Worm (Caenorhabditis elegans) whole organism, young adult: ENCODE results near the gene scl-26.

Experiments used
- F22D6.2 ChIP-seq: sonication (generic microtip); optimal IDR thresholded peaks from 2 replicates; lab custom pipeline; 2016; ENCODE audit warnings: mild to moderate bottlenecking, missing genetic modification characterization, missing compliant biosample characterization
- F52B5.7 ChIP-seq: sonication (generic microtip); optimal IDR thresholded peaks from 2 replicates; lab custom pipeline; 2016; ENCODE audit warnings: mild to moderate bottlenecking, missing genetic modification characterization, missing compliant biosample characterization
- F57A8.1 ChIP-seq: fragments of 200-800 bp; sonication (Bioruptor generic); optimal IDR thresholded peaks from 2 replicates; lab custom pipeline; 2018; ENCODE audit warnings: mild to moderate bottlenecking, missing genetic modification characterization, moderate library complexity, missing compliant biosample characterization
- Y53F4B.3 ChIP-seq: fragments of 200-800 bp; sonication (Bioruptor generic); IDR thresholded peaks from 2 replicates; pipeline ENCODE4 v1.3.6; 2022; ENCODE audit warnings: missing genetic modification reagents, missing genetic modification characterization, missing compliant biosample characterization
- athp-1 ChIP-seq: sonication (generic microtip); optimal IDR thresholded peaks from 2 replicates; lab custom pipeline; 2017; ENCODE audit warnings: mild to moderate bottlenecking, missing genetic modification characterization, missing compliant biosample characterization
- attf-6 ChIP-seq: fragments of 200-800 bp; sonication (Bioruptor generic); IDR thresholded peaks from 2 replicates; pipeline ENCODE4 v1.3.6; 2022; ENCODE audit warnings: missing genetic modification reagents, missing genetic modification characterization, missing compliant biosample characterization
- ceh-100 ChIP-seq: fragments of 200-800 bp; sonication (Bioruptor generic); IDR thresholded peaks from 2 replicates; pipeline ENCODE4 v1.3.6; 2022; ENCODE audit warnings: missing genetic modification reagents, missing genetic modification characterization, missing compliant biosample characterization
- ceh-79 ChIP-seq: sonication (generic microtip); optimal IDR thresholded peaks from 2 replicates; lab custom pipeline; 2017; ENCODE audit warnings: mild to moderate bottlenecking, missing genetic modification characterization, missing compliant biosample characterization
- chd-7 ChIP-seq: sonication (generic microtip); optimal IDR thresholded peaks from 2 replicates; lab custom pipeline; 2016; ENCODE audit warnings: mild to moderate bottlenecking, missing genetic modification characterization, moderate library complexity, missing compliant biosample characterization
- dox-1 ChIP-seq: fragments of 200-800 bp; sonication (Bioruptor generic); IDR thresholded peaks from 2 replicates; pipeline ENCODE4 v1.3.6; 2022; ENCODE audit warnings: missing genetic modification reagents, missing genetic modification characterization, missing compliant biosample characterization
- dpff-1 ChIP-seq: sonication (generic microtip); optimal IDR thresholded peaks from 2 replicates; lab custom pipeline; 2017; ENCODE audit warnings: mild to moderate bottlenecking, missing genetic modification characterization, missing compliant biosample characterization
- dpl-1 ChIP-seq: fragments of 150-350 bp; optimal IDR thresholded peaks from 2 replicates; lab custom pipeline; 2014; ENCODE audit warnings: missing biosample characterization, missing genetic modification reagents, missing genetic modification characterization
- egrh-3 ChIP-seq: fragments of 200-800 bp; sonication (Bioruptor generic); IDR thresholded peaks from 2 replicates; pipeline ENCODE4 v1.3.6; 2022; ENCODE audit warnings: missing genetic modification reagents, missing genetic modification characterization, missing compliant biosample characterization
- ekl-4 ChIP-seq: fragments of 200-800 bp; sonication (Bioruptor generic); IDR thresholded peaks from 2 replicates; pipeline ENCODE4 v1.3.6; 2022; ENCODE audit warnings: missing genetic modification reagents, missing genetic modification characterization, missing compliant biosample characterization
- ets-4 ChIP-seq: fragments of 200-800 bp; sonication (Bioruptor generic); optimal IDR thresholded peaks from 2 replicates; lab custom pipeline; 2018; ENCODE audit warnings: mild to moderate bottlenecking, missing genetic modification characterization, missing compliant biosample characterization
- fkh-3 ChIP-seq: sonication (generic microtip); optimal IDR thresholded peaks from 2 replicates; lab custom pipeline; 2016; ENCODE audit warnings: mild to moderate bottlenecking, missing genetic modification characterization, missing compliant biosample characterization
- hsf-1 ChIP-seq: fragments of 200-800 bp; sonication (Bioruptor generic); IDR thresholded peaks from 2 replicates; pipeline ENCODE4 v1.3.6; 2022; ENCODE audit warnings: missing genetic modification reagents, missing genetic modification characterization, missing compliant biosample characterization
- lin-35 ChIP-seq, 3 experiments: fragments of 150-350 bp in 2 of 3; sonication (generic microtip) in 1 of 3; optimal IDR thresholded peaks; 2 replicates each; lab custom pipeline; 2014 to 2018; ENCODE audit warnings: missing biosample characterization in 3 of 3, missing genetic modification characterization in 3 of 3, missing genetic modification reagents in 3 of 3
- lsl-1 ChIP-seq: fragments of 200-800 bp; sonication (Bioruptor generic); optimal IDR thresholded peaks from 2 replicates; lab custom pipeline; 2018; ENCODE audit warnings: mild to moderate bottlenecking, missing genetic modification characterization, moderate library complexity, missing compliant biosample characterization
- lsy-27 ChIP-seq: sonication (generic microtip); optimal IDR thresholded peaks from 2 replicates; lab custom pipeline; 2017; ENCODE audit warnings: missing genetic modification characterization, mild to moderate bottlenecking, missing compliant biosample characterization, antibody characterized with exemption, missing genotype, borderline replicate concordance; ENCODE audit not compliant: insufficient read depth
- madf-10 ChIP-seq: sonication (generic microtip); optimal IDR thresholded peaks from 2 replicates; lab custom pipeline; 2016; ENCODE audit warnings: mild to moderate bottlenecking, missing genetic modification characterization, missing compliant biosample characterization
- mes-4 ChIP-seq: sonication (generic microtip); optimal IDR thresholded peaks from 2 replicates; lab custom pipeline; 2016; ENCODE audit warnings: missing genotype, missing genetic modification characterization, missing compliant biosample characterization
- nhr-179 ChIP-seq: sonication (generic microtip); optimal IDR thresholded peaks from 2 replicates; lab custom pipeline; 2016; ENCODE audit warnings: mild to moderate bottlenecking, missing genetic modification characterization, missing compliant biosample characterization
- pbrm-1 ChIP-seq: fragments of 200-800 bp; sonication (Bioruptor generic); IDR thresholded peaks from 2 replicates; pipeline ENCODE4 v1.3.6; 2022; ENCODE audit warnings: missing genetic modification reagents, missing genetic modification characterization, missing compliant biosample characterization
- rcor-1 ChIP-seq: fragments of 200-800 bp; sonication (Bioruptor generic); IDR thresholded peaks from 2 replicates; pipeline ENCODE4 v1.3.6; 2022; ENCODE audit warnings: missing genetic modification reagents, missing genetic modification characterization, missing compliant biosample characterization
- rec-8 ChIP-seq, 2 experiments: sonication (generic microtip); optimal IDR thresholded peaks; 2 replicates each; lab custom pipeline; 2016; ENCODE audit warnings: mild to moderate bottlenecking in 2 of 2, missing genetic modification characterization in 2 of 2, missing genetic modification reagents in 2 of 2, missing genotype in 2 of 2, missing biosample characterization in 1 of 2, missing compliant biosample characterization in 1 of 2, moderate library complexity in 1 of 2
- rpc-1 ChIP-seq, 2 experiments: fragments of 150-350 bp in 1 of 2; sonication (generic microtip) in 1 of 2; optimal IDR thresholded peaks; 2 replicates each; lab custom pipeline; 2014 to 2018; ENCODE audit warnings: missing biosample characterization in 1 of 2, missing genetic modification characterization in 1 of 2, missing genetic modification reagents in 1 of 2, missing genotype in 1 of 2
- sea-2 ChIP-seq: fragments of 200-800 bp; sonication (Bioruptor generic); IDR thresholded peaks from 2 replicates; pipeline ENCODE4 v1.3.6; 2022; ENCODE audit warnings: missing genetic modification characterization, missing compliant biosample characterization
- snpc-1.1 ChIP-seq: sonication (generic microtip); optimal IDR thresholded peaks from 2 replicates; lab custom pipeline; 2017; ENCODE audit warnings: missing genetic modification characterization, mild to moderate bottlenecking, missing compliant biosample characterization, antibody characterized with exemption, moderate library complexity, missing genotype, missing genetic modification reagents; ENCODE audit not compliant: insufficient read depth
- snpc-3.4 ChIP-seq: sonication (generic microtip); optimal IDR thresholded peaks from 2 replicates; lab custom pipeline; 2017; ENCODE audit warnings: missing genetic modification characterization, mild to moderate bottlenecking, missing compliant biosample characterization, antibody characterized with exemption, moderate library complexity, missing genotype, missing genetic modification reagents
- sptf-2 ChIP-seq: fragments of 200-800 bp; sonication (Bioruptor generic); optimal IDR thresholded peaks from 2 replicates; lab custom pipeline; 2018; ENCODE audit warnings: mild to moderate bottlenecking, missing genetic modification characterization, missing compliant biosample characterization
- tbp1 ChIP-seq: fragments of 200-800 bp; sonication (Bioruptor generic); optimal IDR thresholded peaks from 2 replicates; lab custom pipeline; 2018; ENCODE audit warnings: mild to moderate bottlenecking, missing genetic modification characterization, missing compliant biosample characterization
- xnd-1 ChIP-seq: sonication (generic microtip); optimal IDR thresholded peaks from 2 replicates; lab custom pipeline; 2016; ENCODE audit warnings: missing genotype, missing genetic modification reagents, missing genetic modification characterization, missing compliant biosample characterization
- zfh-2 ChIP-seq: fragments of 200-800 bp; sonication (Bioruptor generic); conservative IDR thresholded peaks from 2 replicates; pipeline ENCODE4 v1.3.6; 2022; ENCODE audit warnings: missing genetic modification reagents, missing genetic modification characterization, missing compliant biosample characterization
- ztf-22 ChIP-seq: fragments of 200-800 bp; sonication (Bioruptor generic); optimal IDR thresholded peaks from 2 replicates; lab custom pipeline; 2018; ENCODE audit warnings: mild to moderate bottlenecking, missing genetic modification characterization, moderate library complexity, missing compliant biosample characterization
- ztf-3 ChIP-seq: fragments of 200-800 bp; sonication (Bioruptor generic); optimal IDR thresholded peaks from 2 replicates; lab custom pipeline; 2018; ENCODE audit warnings: mild to moderate bottlenecking, missing genetic modification characterization, missing compliant biosample characterization
- ztf-6 ChIP-seq: fragments of 200-800 bp; sonication (Bioruptor generic); IDR thresholded peaks from 2 replicates; pipeline ENCODE4 v1.3.6; 2022; ENCODE audit warnings: missing genetic modification reagents, missing genetic modification characterization, missing compliant biosample characterization

The scl-26 gene

DNA sequence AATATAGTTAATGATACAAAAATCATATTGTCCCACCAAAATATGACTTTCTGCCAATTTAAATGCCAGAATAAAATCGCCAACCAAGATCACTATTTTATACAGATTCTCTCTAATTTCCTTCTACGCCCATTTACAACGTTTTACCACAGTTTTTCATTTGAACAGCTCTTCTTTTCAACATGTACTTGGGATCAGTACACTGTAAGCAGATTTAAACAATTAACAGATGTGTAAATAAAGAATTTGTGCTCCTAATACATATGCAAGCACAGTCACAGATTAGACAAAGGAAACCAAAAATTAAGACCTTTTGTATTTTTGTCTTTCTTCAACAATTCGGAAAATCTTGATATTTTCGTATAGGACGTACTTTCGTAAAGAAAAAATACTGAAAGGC, 42.1 kb upstream of the scl-26 start, which contains the start of gene F07C4.11:
TSS of gene F07C4.11 (minus strand) at position 101 of the 400 bp plus-strand sequence.
- TF ChIP-seq snpc-1.1 (tag; lab: Kevin White, UChicago) (no peak), lin-35 (GFP tag; optimal IDR thresholded peaks at IDR 0.05; lab: Kevin White, UChicago) (no peak), pbrm-1 (GFP tag; lab: Robert Waterston, UW) (no peak), ets-4 (no peak)

ce11 chrV:7641718-7642117, 40.4 kb upstream of the scl-26 start:
- TF ChIP-seq dpff-1 = no peak
- no peak for TF ChIP-seq sea-2 (GFP tag; lab: Robert Waterston, UW)
- no peak for TF ChIP-seq xnd-1 (tag; lab: Kevin White, UChicago)
- no peak for TF ChIP-seq ceh-79 (tag; lab: Kevin White, UChicago)
- TF ChIP-seq sptf-2 (GFP tag; lab: Kevin White, UChicago) = no peak
- no peak for TF ChIP-seq ztf-3 (GFP tag; lab: Kevin White, UChicago)

DNA sequence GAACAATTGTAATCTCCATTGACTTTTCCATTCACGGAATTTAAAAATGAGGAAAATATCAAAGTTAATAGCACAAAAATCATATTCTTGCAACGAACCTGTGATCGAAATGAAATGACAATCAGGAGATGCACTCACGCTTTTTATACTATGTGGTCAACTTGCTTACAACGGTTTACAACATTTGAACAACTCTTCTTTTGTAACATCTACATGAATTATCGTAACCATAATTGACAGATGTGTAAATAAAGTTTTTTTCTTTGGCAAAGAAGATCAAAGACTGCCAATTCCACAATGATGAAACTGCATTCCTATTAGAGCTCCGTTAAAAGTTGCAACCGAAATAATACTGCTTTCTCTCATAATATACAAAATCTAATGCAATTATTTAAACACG, 38.4 kb upstream of the scl-26 start, which contains the start of gene F07C4.10:
TSS of gene F07C4.10 (minus strand) at position 101 of the 400 bp plus-strand sequence.
- TF ChIP-seq fkh-3 (tag; lab: Kevin White, UChicago) (no peak), hsf-1 (GFP tag; lab: Robert Waterston, UW) (no peak), F52B5.7 (tag; lab: Kevin White, UChicago) (no peak), F57A8.1 (GFP tag; lab: Kevin White, UChicago) (no peak), egrh-3 (no peak), ztf-22 (GFP tag; lab: Kevin White, UChicago) (no peak), zfh-2 (GFP tag; lab: Robert Waterston, UW) (no peak), ceh-100 (GFP tag; lab: Robert Waterston, UW) (no peak), attf-6 (GFP tag; lab: Robert Waterston, UW) (no peak)

- TF ChIP-seq tbp1 (GFP tag; lab: Kevin White, UChicago) (no peak), rec-8 (tag; optimal IDR thresholded peaks at IDR 0.05; lab: Kevin White, UChicago) (no peak), rpc-1 (optimal IDR thresholded peaks at IDR 0.05; lab: Kevin White, UChicago) (no peak), rpc-1 (tag; optimal IDR thresholded peaks at IDR 0.05; lab: Kevin White, UChicago) (no peak), F22D6.2 (tag; lab: Kevin White, UChicago) (no peak), dpl-1 (GFP tag; lab: Kevin White, UChicago) (no peak), Y53F4B.3 (GFP tag; lab: Robert Waterston, UW) (no peak), mes-4 (tag; lab: Kevin White, UChicago) (no peak), snpc-3.4 (tag; lab: Kevin White, UChicago) (no peak), dox-1 (GFP tag; lab: Robert Waterston, UW) (no peak), chd-7 (tag; lab: Kevin White, UChicago) (no peak), rcor-1 (GFP tag; lab: Robert Waterston, UW) (no peak), lsl-1 (GFP tag; lab: Kevin White, UChicago) (no peak), ztf-6 (GFP tag; lab: Robert Waterston, UW) (no peak), nhr-179 (tag; lab: Kevin White, UChicago) (no peak), athp-1 (tag; lab: Kevin White, UChicago) (no peak), madf-10 (tag; lab: Kevin White, UChicago) (no peak), ets-4 (no peak), lsy-27 (tag; lab: Kevin White, UChicago) (no peak), ekl-4 (no peak)
These were observed 38.0 kb upstream of the scl-26 start for ce11 chrV:7639356-7639755.
